Worm (Caenorhabditis elegans) whole organism, L1 larva: Measurements from ENCODE around the gene R03G8.6.

ENCODE experiments used
- C16A3.4 ChIP-seq: fragments of 150-350 bp; optimal IDR thresholded peaks from 2 replicates; lab custom pipeline; 2014; ENCODE audit warnings: missing biosample characterization, missing genetic modification characterization
- F16B12.6 ChIP-seq: fragments of 150-350 bp; optimal IDR thresholded peaks from 2 replicates; lab custom pipeline; 2014; ENCODE audit warnings: missing biosample characterization, missing genetic modification characterization
- Y116A8C.19 ChIP-seq: sonication (generic microtip); optimal IDR thresholded peaks from 2 replicates; lab custom pipeline; 2016; ENCODE audit warnings: missing compliant biosample characterization, missing genetic modification characterization, borderline replicate concordance
- aha-1 ChIP-seq: fragments of 150-350 bp; optimal IDR thresholded peaks from 2 replicates; lab custom pipeline; 2014; ENCODE audit warnings: missing biosample characterization, missing genetic modification characterization
- aly-2 ChIP-seq: fragments of 150-350 bp; optimal IDR thresholded peaks from 2 replicates; lab custom pipeline; 2014; ENCODE audit warnings: missing biosample characterization, missing genetic modification characterization
- ceh-63 ChIP-seq: fragments of 200-800 bp; sonication (Bioruptor generic); optimal IDR thresholded peaks from 2 replicates; lab custom pipeline; 2018; ENCODE audit warnings: mild to moderate bottlenecking, missing genetic modification characterization, missing compliant biosample characterization
- ceh-88 ChIP-seq: fragments of 200-800 bp; sonication (Bioruptor generic); IDR thresholded peaks from 2 replicates; pipeline ENCODE4 v1.3.6; 2022; ENCODE audit warnings: missing genetic modification characterization, missing compliant biosample characterization
- ces-1 ChIP-seq: fragments of 150-350 bp; optimal IDR thresholded peaks from 2 replicates; lab custom pipeline; 2014; ENCODE audit warnings: missing biosample characterization, missing genetic modification reagents, missing genetic modification characterization
- dpl-1 ChIP-seq, 3 experiments: fragments of 150-350 bp in 2 of 3; sonication (generic microtip) in 1 of 3; optimal IDR thresholded peaks; 2 replicates each; lab custom pipeline; 2014 to 2017; ENCODE audit warnings: missing biosample characterization in 3 of 3, missing genetic modification characterization in 3 of 3, missing genetic modification reagents in 3 of 3
- efl-1 ChIP-seq, 4 experiments: fragments of 150-350 bp; optimal IDR thresholded peaks in 3 of 4; peaks in 1 of 4; 1 replicate in 1 of 4; 2 replicates in 3 of 4; lab custom pipeline; 2014; ENCODE audit warnings: missing biosample characterization in 2 of 4, missing genetic modification characterization in 2 of 4, missing genetic modification reagents in 2 of 4
- efl-3 ChIP-seq: fragments of 200-800 bp; sonication (Bioruptor generic); optimal IDR thresholded peaks from 2 replicates; lab custom pipeline; 2018; ENCODE audit warnings: mild to moderate bottlenecking, missing genetic modification characterization, missing compliant biosample characterization
- egl-13 ChIP-seq: sonication (generic microtip); optimal IDR thresholded peaks from 2 replicates; lab custom pipeline; 2016; ENCODE audit warnings: missing genotype, missing genetic modification reagents, missing genetic modification characterization, missing compliant biosample characterization
- egl-27 ChIP-seq, 2 experiments: fragments of 150-350 bp in 1 of 2; sonication (generic microtip); optimal IDR thresholded peaks; 3 replicates each; lab custom pipeline; 2017 to 2018; ENCODE audit warnings: missing biosample characterization in 2 of 2, missing genetic modification characterization in 2 of 2, missing genetic modification reagents in 2 of 2
- elt-2 ChIP-seq: sonication (generic microtip); optimal IDR thresholded peaks from 2 replicates; lab custom pipeline; 2016; ENCODE audit warnings: missing genetic modification characterization, mild to moderate bottlenecking, inconsistent platforms, missing compliant biosample characterization, missing genetic modification reagents
- fkh-10 ChIP-seq: sonication (generic microtip); optimal IDR thresholded peaks from 2 replicates; lab custom pipeline; 2017; ENCODE audit warnings: missing biosample characterization, missing genetic modification reagents, missing genetic modification characterization
- fkh-4 ChIP-seq: sonication (generic microtip); optimal IDR thresholded peaks from 2 replicates; lab custom pipeline; 2016; ENCODE audit warnings: missing compliant biosample characterization, missing genetic modification characterization, borderline replicate concordance
- fkh-8 ChIP-seq: sonication (generic microtip); optimal IDR thresholded peaks from 2 replicates; lab custom pipeline; 2016; ENCODE audit warnings: mild to moderate bottlenecking, missing genetic modification characterization, missing compliant biosample characterization
- fos-1 ChIP-seq: fragments of 150-350 bp; optimal IDR thresholded peaks from 2 replicates; lab custom pipeline; 2014; ENCODE audit warnings: missing biosample characterization, missing genetic modification characterization
- hlh-17 ChIP-seq: fragments of 200-800 bp; sonication (Bioruptor generic); optimal IDR thresholded peaks from 2 replicates; lab custom pipeline; 2018; ENCODE audit warnings: missing genetic modification characterization, mild to moderate bottlenecking, missing compliant biosample characterization, moderate library complexity, borderline replicate concordance
- irx-1 ChIP-seq: sonication (generic microtip); optimal IDR thresholded peaks from 2 replicates; lab custom pipeline; 2016; ENCODE audit warnings: missing genetic modification characterization, missing compliant biosample characterization
- isw-1 ChIP-seq: fragments of 200-800 bp; sonication (Bioruptor generic); IDR thresholded peaks from 2 replicates; pipeline ENCODE4 v1.3.6; 2022; ENCODE audit warnings: missing genetic modification characterization, missing compliant biosample characterization
- jun-1 ChIP-seq: fragments of 150-350 bp; optimal IDR thresholded peaks from 2 replicates; lab custom pipeline; 2014; ENCODE audit warnings: missing biosample characterization, missing genetic modification reagents, missing genetic modification characterization
- lin-15B ChIP-seq: fragments of 150-350 bp; sonication (generic microtip); optimal IDR thresholded peaks from 3 replicates; lab custom pipeline; 2014; ENCODE audit warnings: missing biosample characterization, missing genetic modification characterization
- lin-35 ChIP-seq, 2 experiments: fragments of 150-350 bp; optimal IDR thresholded peaks; 2 replicates each; lab custom pipeline; 2014; ENCODE audit warnings: missing biosample characterization in 2 of 2, missing genetic modification characterization in 2 of 2, missing genetic modification reagents in 2 of 2
- lir-3 ChIP-seq: sonication (generic microtip); optimal IDR thresholded peaks from 2 replicates; lab custom pipeline; 2016; ENCODE audit warnings: mild to moderate bottlenecking, missing genetic modification characterization, moderate library complexity, missing compliant biosample characterization; ENCODE audit not compliant: poor library complexity
- lsy-2 ChIP-seq, 2 experiments: fragments of 150-350 bp; optimal IDR thresholded peaks; 2 replicates each; lab custom pipeline; 2014; ENCODE audit warnings: missing biosample characterization in 2 of 2, missing genetic modification characterization in 2 of 2
- mab-9 ChIP-seq: fragments of 200-800 bp; sonication (Bioruptor generic); IDR thresholded peaks from 2 replicates; pipeline ENCODE4 v1.3.6; 2022; ENCODE audit warnings: missing genetic modification reagents, missing genetic modification characterization, missing compliant biosample characterization
- mef-2 ChIP-seq: fragments of 150-350 bp; optimal IDR thresholded peaks from 2 replicates; lab custom pipeline; 2014; ENCODE audit warnings: missing biosample characterization, missing genetic modification characterization
- mep-1 ChIP-seq: fragments of 150-350 bp; optimal IDR thresholded peaks from 2 replicates; lab custom pipeline; 2014; ENCODE audit warnings: missing biosample characterization, missing genetic modification characterization
- nhr-12 ChIP-seq: sonication (generic microtip); optimal IDR thresholded peaks from 2 replicates; lab custom pipeline; 2017; ENCODE audit warnings: missing biosample characterization, missing genetic modification characterization
- nhr-19 ChIP-seq: fragments of 200-800 bp; sonication (Bioruptor generic); conservative IDR thresholded peaks from 2 replicates; pipeline ENCODE4 v1.3.6; 2022; ENCODE audit warnings: missing genetic modification characterization, missing compliant biosample characterization
- nhr-20 ChIP-seq: sonication (generic microtip); optimal IDR thresholded peaks from 2 replicates; lab custom pipeline; 2016; ENCODE audit warnings: mild to moderate bottlenecking, missing genetic modification characterization, missing compliant biosample characterization
- nhr-237 ChIP-seq: fragments of 150-350 bp; optimal IDR thresholded peaks from 2 replicates; lab custom pipeline; 2014; ENCODE audit warnings: missing biosample characterization, missing genetic modification characterization
- nhr-47 ChIP-seq: sonication (generic microtip); optimal IDR thresholded peaks from 2 replicates; lab custom pipeline; 2016; ENCODE audit warnings: mild to moderate bottlenecking, missing genetic modification characterization, moderate library complexity, missing compliant biosample characterization
- nhr-76 ChIP-seq: sonication (generic microtip); optimal IDR thresholded peaks from 2 replicates; lab custom pipeline; 2017; ENCODE audit warnings: missing biosample characterization, missing genetic modification characterization
- nhr-77 ChIP-seq: fragments of 150-350 bp; optimal IDR thresholded peaks from 2 replicates; lab custom pipeline; 2014; ENCODE audit warnings: missing biosample characterization, missing genetic modification characterization
- nhr-90 ChIP-seq: sonication (generic microtip); optimal IDR thresholded peaks from 2 replicates; lab custom pipeline; 2016; ENCODE audit warnings: mild to moderate bottlenecking, missing genetic modification characterization, missing compliant biosample characterization; ENCODE audit not compliant: poor library complexity
- rnt-1 ChIP-seq: sonication (generic microtip); optimal IDR thresholded peaks from 2 replicates; lab custom pipeline; 2016; ENCODE audit warnings: mild to moderate bottlenecking, missing genetic modification characterization, moderate library complexity, missing compliant biosample characterization
- snpc-4 ChIP-seq: fragments of 150-350 bp; optimal IDR thresholded peaks from 2 replicates; lab custom pipeline; 2014; ENCODE audit warnings: missing biosample characterization, missing genetic modification characterization
- swsn-7 ChIP-seq: sonication (generic microtip); optimal IDR thresholded peaks from 2 replicates; lab custom pipeline; 2016; ENCODE audit warnings: missing genetic modification characterization, missing compliant biosample characterization
- tbx-2 ChIP-seq: sonication (generic microtip); optimal IDR thresholded peaks from 2 replicates; lab custom pipeline; 2016; ENCODE audit warnings: missing genetic modification characterization, missing compliant biosample characterization
- tlp-1 ChIP-seq: fragments of 150-350 bp; optimal IDR thresholded peaks from 2 replicates; lab custom pipeline; 2014; ENCODE audit warnings: missing biosample characterization, missing genetic modification characterization
- unc-130 ChIP-seq: fragments of 150-350 bp; optimal IDR thresholded peaks from 2 replicates; lab custom pipeline; 2017; ENCODE audit warnings: missing biosample characterization, missing genetic modification characterization, inconsistent platforms
- unc-30 ChIP-seq: sonication (generic microtip); optimal IDR thresholded peaks from 2 replicates; lab custom pipeline; 2017; ENCODE audit warnings: missing biosample characterization, missing genetic modification characterization
- unc-86 ChIP-seq: sonication (generic microtip); optimal IDR thresholded peaks from 2 replicates; lab custom pipeline; 2016; ENCODE audit warnings: missing genetic modification characterization, missing compliant biosample characterization
- unc-98 ChIP-seq: fragments of 200-800 bp; sonication (Bioruptor generic); IDR thresholded peaks from 2 replicates; pipeline ENCODE4 v1.3.6; 2022; ENCODE audit warnings: missing genetic modification characterization, missing compliant biosample characterization
- vab-15 ChIP-seq: sonication (generic microtip); optimal IDR thresholded peaks from 2 replicates; lab custom pipeline; 2017; ENCODE audit warnings: missing genotype, mild to moderate bottlenecking, missing genetic modification characterization, missing compliant biosample characterization
- zag-1 ChIP-seq: fragments of 150-350 bp; optimal IDR thresholded peaks from 2 replicates; lab custom pipeline; 2014; ENCODE audit warnings: missing biosample characterization, missing genetic modification characterization
- ztf-11 ChIP-seq, 2 experiments: sonication (generic microtip); optimal IDR thresholded peaks; 2 replicates each; lab custom pipeline; 2016 to 2017; ENCODE audit warnings: missing genetic modification characterization in 2 of 2, missing biosample characterization in 1 of 2, missing compliant biosample characterization in 1 of 2
- ztf-4 ChIP-seq: fragments of 150-350 bp; optimal IDR thresholded peaks from 2 replicates; lab custom pipeline; 2014; ENCODE audit warnings: missing biosample characterization, missing genetic modification characterization

R03G8.6 gene

DNA sequence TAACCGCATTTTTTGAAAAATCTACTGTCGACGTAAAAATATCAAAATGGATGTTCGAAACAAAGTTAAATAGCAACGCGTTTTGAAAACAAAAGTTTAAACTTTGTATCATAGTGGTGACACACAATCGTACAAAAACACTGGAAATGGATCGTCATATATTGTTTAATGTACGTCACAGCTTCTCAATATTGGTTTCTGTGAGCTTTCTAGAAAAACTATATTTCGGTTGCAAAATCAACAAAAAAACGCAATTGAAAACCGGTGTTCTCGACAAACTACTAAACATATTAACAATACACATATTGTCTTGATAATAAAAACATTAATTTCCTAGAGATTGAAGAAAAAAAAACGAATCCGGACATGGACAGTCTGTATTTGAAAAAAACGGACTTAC is at the start of gene R03G8.6:
R03G8.6 (minus strand) TSS at position 101 of the 400 bp plus-strand sequence.
- TF ChIP-seq efl-1 (optimal IDR thresholded peaks at IDR 0.05; lab: Kevin White, UChicago): no peak
- peak in 1 of 2 experiments; percentile 46 for TF ChIP-seq efl-1 (GFP tag; optimal IDR thresholded peaks at IDR 0.05 in 1 of 2; lab: Kevin White, UChicago)
- no peak for TF ChIP-seq aha-1

DNA sequence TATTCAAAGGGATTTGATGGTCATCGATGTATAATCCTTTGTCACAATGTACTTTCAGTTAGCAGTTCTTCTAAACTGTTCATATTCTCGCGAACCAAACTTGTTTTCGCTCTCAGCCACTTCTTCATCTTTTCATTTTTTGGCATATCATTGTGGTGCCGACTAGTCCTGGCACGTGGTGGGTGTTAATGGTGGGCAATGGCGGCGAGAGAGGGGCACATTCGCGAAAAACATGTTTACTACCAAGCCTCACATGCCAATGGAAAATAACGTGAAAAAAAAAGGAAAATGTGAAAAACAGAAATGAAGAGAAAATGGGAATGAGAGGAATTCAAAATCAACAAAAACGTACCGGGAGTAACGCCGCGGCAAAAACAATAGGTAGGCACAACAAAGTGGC is 46.8 kb upstream of the R03G8.6 start:
- TF ChIP-seq ceh-88 (GFP tag; lab: Robert Waterston, UW): no peak
- peak in 1 of 2 experiments; percentile 58 for TF ChIP-seq lin-35 (GFP tag; optimal IDR thresholded peaks at IDR 0.05; lab: Kevin White, UChicago)
- no peak for TF ChIP-seq tlp-1 (tag; lab: Kevin White, UChicago)
- TF ChIP-seq nhr-12 (tag; lab: Kevin White, UChicago): no peak
- no peak for TF ChIP-seq C16A3.4
- no peak for TF ChIP-seq jun-1 (tag; lab: Kevin White, UChicago)
- peak in 1 of 3 experiments; percentile 18 for TF ChIP-seq dpl-1 (GFP tag; optimal IDR thresholded peaks at IDR 0.05; lab: Kevin White, UChicago)
- TF ChIP-seq ceh-63 (GFP tag; lab: Kevin White, UChicago): no peak
- no peak for TF ChIP-seq nhr-77 (tag; lab: Kevin White, UChicago)
- no peak for TF ChIP-seq isw-1 (GFP tag; lab: Robert Waterston, UW)
- TF ChIP-seq nhr-20: peak; percentile 52
- TF ChIP-seq irx-1 (tag; lab: Kevin White, UChicago): no peak
- TF ChIP-seq aha-1: no peak
- TF ChIP-seq efl-1 (optimal IDR thresholded peaks at IDR 0.05; lab: Kevin White, UChicago): no peak
- TF ChIP-seq efl-1 (GFP tag; optimal IDR thresholded peaks at IDR 0.05 in 1 of 2; lab: Kevin White, UChicago): peak in 1 of 2 experiments; percentile 22
- no peak for TF ChIP-seq snpc-4 (tag; lab: Kevin White, UChicago)
- peak; percentile 37 for TF ChIP-seq fkh-8 (tag; lab: Kevin White, UChicago)
- no peak for TF ChIP-seq ces-1 (GFP tag; lab: Kevin White, UChicago)
- no peak for TF ChIP-seq mef-2 (tag; lab: Kevin White, UChicago)
- TF ChIP-seq nhr-47 (tag; lab: Kevin White, UChicago): peak; percentile 41
- no peak for TF ChIP-seq nhr-76
- TF ChIP-seq unc-130 (tag; lab: Kevin White, UChicago): peak; percentile 30
- TF ChIP-seq aly-2 (tag; lab: Kevin White, UChicago): no peak
- no peak for TF ChIP-seq mep-1
- TF ChIP-seq Y116A8C.19 (tag; lab: Kevin White, UChicago): no peak
- TF ChIP-seq fkh-4: no peak
- TF ChIP-seq unc-98 (GFP tag; lab: Robert Waterston, UW): no peak
- no peak for TF ChIP-seq lsy-2 (tag; optimal IDR thresholded peaks at IDR 0.05; lab: Kevin White, UChicago)
- no peak for TF ChIP-seq unc-86 (tag; lab: Kevin White, UChicago)
- no peak for TF ChIP-seq rnt-1
- TF ChIP-seq tbx-2: no peak
- TF ChIP-seq nhr-19 (GFP tag; lab: Robert Waterston, UW): no peak
- TF ChIP-seq zag-1 (tag; lab: Kevin White, UChicago): no peak
- no peak for TF ChIP-seq ztf-4 (tag; lab: Kevin White, UChicago)
- no peak for TF ChIP-seq swsn-7 (tag; lab: Kevin White, UChicago)
- no peak for TF ChIP-seq egl-13
- TF ChIP-seq efl-3 (GFP tag; lab: Kevin White, UChicago): no peak
- TF ChIP-seq fos-1: no peak
- no peak for TF ChIP-seq mab-9 (GFP tag; lab: Robert Waterston, UW)
- TF ChIP-seq ztf-11 (tag; optimal IDR thresholded peaks at IDR 0.05; lab: Kevin White, UChicago): no peak
- no peak for TF ChIP-seq nhr-237
- TF ChIP-seq lin-15B (tag; lab: Kevin White, UChicago): no peak
- TF ChIP-seq elt-2 (tag; lab: Kevin White, UChicago): no peak
- no peak for TF ChIP-seq F16B12.6 (tag; lab: Kevin White, UChicago)
- TF ChIP-seq nhr-90: peak; percentile 35
- TF ChIP-seq egl-27 (tag; optimal IDR thresholded peaks at IDR 0.05; lab: Kevin White, UChicago): no peak
- no peak for TF ChIP-seq lir-3 (tag; lab: Kevin White, UChicago)
- TF ChIP-seq vab-15 (tag; lab: Kevin White, UChicago): no peak
- no peak for TF ChIP-seq fkh-10 (GFP tag; lab: Kevin White, UChicago)
- TF ChIP-seq hlh-17 (GFP tag; lab: Kevin White, UChicago): no peak
- TF ChIP-seq unc-30 (tag; lab: Kevin White, UChicago): no peak
